Worm (Caenorhabditis elegans): ENCODE results near the gene snt-3.

Gene snt-3

ce11 chrV:1317869-1318354 lies 52.9 kb downstream of the snt-3 start, which contains the start of gene F16B3.3:
TSS of gene F16B3.3 (minus strand) at chrV:1317919.
- TF ChIP-seq T26A8.4 (GFP tag; IDR thresholded peaks at IDR 0.05) (no peak), fos-1 (tag; optimal IDR thresholded peaks at IDR 0.05) (no peak), ces-1 (GFP tag; optimal IDR thresholded peaks at IDR 0.05) (no peak), ceh-82 (tag; optimal IDR thresholded peaks at IDR 0.05) (no peak), nhr-102 (tag; optimal IDR thresholded peaks at IDR 0.05) (no peak), mdl-1 (tag; optimal IDR thresholded peaks at IDR 0.05) (no peak), lsy-2 (tag; optimal IDR thresholded peaks at IDR 0.05) (no peak), nhr-11 (tag; optimal IDR thresholded peaks at IDR 0.05) (no peak), F37D6.2 (tag; optimal IDR thresholded peaks at IDR 0.05) (no peak), madf-5 (GFP tag; IDR thresholded peaks at IDR 0.05) (no peak), egl-27 (tag; optimal IDR thresholded peaks at IDR 0.05) (no peak), pqm-1 (tag; optimal IDR thresholded peaks at IDR 0.05) (no peak), hlh-11 (tag; optimal IDR thresholded peaks at IDR 0.05) (no peak), F10B5.3 (tag; optimal IDR thresholded peaks at IDR 0.05) (no peak)

ce11 chrV:1314819-1315218 lies 56.0 kb downstream of the snt-3 start, which contains the start of gene F16B3.2:
TSS of gene F16B3.2 (plus strand) at chrV:1315119.
- no peak for TF ChIP-seq fos-1 (tag; optimal IDR thresholded peaks at IDR 0.05)
- TF ChIP-seq daf-19 (GFP tag; conservative IDR thresholded peaks at IDR 0.05): no peak
- TF ChIP-seq lin-1 (GFP tag; IDR thresholded peaks at IDR 0.05): no peak
- TF ChIP-seq ceh-82 (tag; optimal IDR thresholded peaks at IDR 0.05): no peak
- TF ChIP-seq Y105C5A.15 (GFP tag; IDR thresholded peaks at IDR 0.05): no peak
- no peak for TF ChIP-seq daf-8 (GFP tag; IDR thresholded peaks at IDR 0.05)
- TF ChIP-seq F49E8.2 (tag; optimal IDR thresholded peaks at IDR 0.05; ENCODE audit: borderline replicate concordance): no peak
- no peak for TF ChIP-seq spr-1 (tag; optimal IDR thresholded peaks at IDR 0.05)
- no peak for TF ChIP-seq F37D6.2 (tag; optimal IDR thresholded peaks at IDR 0.05)
- no peak for TF ChIP-seq F10B5.3 (tag; optimal IDR thresholded peaks at IDR 0.05)
- no peak for TF ChIP-seq egl-43 (GFP tag; IDR thresholded peaks at IDR 0.05)
- TF ChIP-seq T20F7.1 (GFP tag; optimal IDR thresholded peaks at IDR 0.05): no peak
- no peak for TF ChIP-seq madf-5 (GFP tag; IDR thresholded peaks at IDR 0.05)
- TF ChIP-seq F44E2.7 (GFP tag; IDR thresholded peaks at IDR 0.05): no peak
- TF ChIP-seq ctbp-1 (GFP tag; IDR thresholded peaks at IDR 0.05): no peak

- no peak for TF ChIP-seq gei-8 (GFP tag; optimal IDR thresholded peaks at IDR 0.05)
- TF ChIP-seq dmd-6 (GFP tag; IDR thresholded peaks at IDR 0.05): no peak
- TF ChIP-seq dmd-9 (GFP tag; IDR thresholded peaks at IDR 0.05): no peak
- TF ChIP-seq aly-2 (tag; optimal IDR thresholded peaks at IDR 0.05): no peak
- no peak for TF ChIP-seq duxl-1 (tag; optimal IDR thresholded peaks at IDR 0.05; ENCODE audit: poor library complexity)
- TF ChIP-seq nhr-48 (tag; optimal IDR thresholded peaks at IDR 0.05): no peak
- no peak for TF ChIP-seq egl-43 (GFP tag; IDR thresholded peaks at IDR 0.05)
- TF ChIP-seq F26F4.8 (GFP tag; conservative IDR thresholded peaks at IDR 0.05): no peak
- TF ChIP-seq Y105C5A.15 (GFP tag; IDR thresholded peaks at IDR 0.05): no peak
- TF ChIP-seq aha-1 (tag): no peak
- TF ChIP-seq ceh-62 (tag; optimal IDR thresholded peaks at IDR 0.05): no peak
- no peak for TF ChIP-seq nhr-28 (tag; optimal IDR thresholded peaks at IDR 0.05)
- no peak for TF ChIP-seq nhr-41 (GFP tag; IDR thresholded peaks at IDR 0.05)
- no peak for TF ChIP-seq madf-5 (GFP tag; IDR thresholded peaks at IDR 0.05)
- TF ChIP-seq unc-39 (tag; optimal IDR thresholded peaks at IDR 0.05): no peak
- no peak for TF ChIP-seq skn-1 (tag; optimal IDR thresholded peaks at IDR 0.05)
- TF ChIP-seq hmg-1.1 (GFP tag; IDR thresholded peaks at IDR 0.05): no peak
- no peak for TF ChIP-seq hlh-30 (tag; optimal IDR thresholded peaks at IDR 0.05; ENCODE audit: insufficient read depth)
- TF ChIP-seq ceh-28 (tag; optimal IDR thresholded peaks at IDR 0.05): no peak
- TF ChIP-seq snpc-1.2 (GFP tag; IDR thresholded peaks at IDR 0.05): no peak
Measured at ce11 chrV:1313274-1313673, 57.5 kb downstream of the snt-3 start.
